Worm (Caenorhabditis elegans) whole organism, L3 larva: ENCODE measurements around the gene acs-11.

ENCODE experiments used
- ZK546.5 ChIP-seq: sonication (generic microtip); optimal IDR thresholded peaks from 2 replicates; lab custom pipeline; 2017; ENCODE audit warnings: missing biosample characterization, missing genetic modification characterization
- ama-1 ChIP-seq: fragments of 150-350 bp; optimal IDR thresholded peaks from 2 replicates; lab custom pipeline; 2018
- ceh-16 ChIP-seq: sonication (generic microtip); optimal IDR thresholded peaks from 2 replicates; lab custom pipeline; 2017; ENCODE audit warnings: missing biosample characterization, missing genetic modification characterization
- ceh-28 ChIP-seq: fragments of 150-350 bp; optimal IDR thresholded peaks from 2 replicates; lab custom pipeline; 2014; ENCODE audit warnings: missing biosample characterization, missing genetic modification reagents, missing genetic modification characterization
- ceh-9 ChIP-seq: sonication (generic microtip); optimal IDR thresholded peaks from 2 replicates; lab custom pipeline; 2018; ENCODE audit warnings: missing biosample characterization, missing genetic modification characterization
- egl-27 ChIP-seq: sonication (generic microtip); optimal IDR thresholded peaks from 4 replicates; lab custom pipeline; 2017; ENCODE audit warnings: missing biosample characterization, missing genetic modification reagents, missing genetic modification characterization
- egl-5 ChIP-seq: fragments of 150-350 bp; optimal IDR thresholded peaks from 2 replicates; lab custom pipeline; 2017; ENCODE audit warnings: missing biosample characterization, missing genetic modification reagents, missing genetic modification characterization, inconsistent platforms
- elt-2 ChIP-seq: sonication (generic microtip); optimal IDR thresholded peaks from 2 replicates; lab custom pipeline; 2016; ENCODE audit warnings: missing genetic modification reagents, mild to moderate bottlenecking, missing genetic modification characterization, missing compliant biosample characterization
- elt-3 ChIP-seq, 3 experiments: fragments of 150-350 bp in 1 of 3; sonication (generic microtip) in 2 of 3; optimal IDR thresholded peaks; 2 replicates in 2 of 3; 4 replicates in 1 of 3; lab custom pipeline; 2014 to 2017; ENCODE audit warnings: missing biosample characterization in 3 of 3, missing genetic modification characterization in 3 of 3
- eor-1 ChIP-seq, 2 experiments: fragments of 150-350 bp; optimal IDR thresholded peaks; 2 replicates each; lab custom pipeline; 2014 to 2018; ENCODE audit warnings: missing biosample characterization in 2 of 2, missing genetic modification characterization in 2 of 2
- fkh-2 ChIP-seq: fragments of 150-350 bp; optimal IDR thresholded peaks from 2 replicates; lab custom pipeline; 2014; ENCODE audit warnings: missing biosample characterization, missing genetic modification reagents, missing genetic modification characterization
- hmg-11 ChIP-seq: sonication (generic microtip); optimal IDR thresholded peaks from 2 replicates; lab custom pipeline; 2016; ENCODE audit warnings: missing genetic modification characterization, missing compliant biosample characterization
- jun-1 ChIP-seq: fragments of 150-350 bp; optimal IDR thresholded peaks from 2 replicates; lab custom pipeline; 2014; ENCODE audit warnings: missing biosample characterization, missing genetic modification reagents, missing genetic modification characterization
- lsy-12 ChIP-seq: sonication (generic microtip); optimal IDR thresholded peaks from 2 replicates; lab custom pipeline; 2016; ENCODE audit warnings: mild to moderate bottlenecking, missing genetic modification characterization, missing compliant biosample characterization
- mdl-1 ChIP-seq: fragments of 150-350 bp; optimal IDR thresholded peaks from 2 replicates; lab custom pipeline; 2014; ENCODE audit warnings: missing biosample characterization, missing genetic modification characterization
- mml-1 ChIP-seq: fragments of 150-350 bp; sonication (generic microtip); optimal IDR thresholded peaks from 3 replicates; lab custom pipeline; 2014; ENCODE audit warnings: missing biosample characterization, missing genetic modification characterization
- nfya-1 ChIP-seq: sonication (generic microtip); optimal IDR thresholded peaks from 2 replicates; lab custom pipeline; 2017; ENCODE audit warnings: missing genetic modification characterization, mild to moderate bottlenecking, missing compliant biosample characterization, antibody characterized with exemption, moderate library complexity; ENCODE audit not compliant: insufficient read depth
- nhr-11 ChIP-seq: fragments of 150-350 bp; optimal IDR thresholded peaks from 2 replicates; lab custom pipeline; 2014; ENCODE audit warnings: missing biosample characterization, missing genetic modification characterization
- nhr-23 ChIP-seq: fragments of 150-350 bp; optimal IDR thresholded peaks from 2 replicates; lab custom pipeline; 2014; ENCODE audit warnings: missing biosample characterization, missing genetic modification reagents, missing genetic modification characterization
- nhr-237 ChIP-seq: fragments of 150-350 bp; optimal IDR thresholded peaks from 2 replicates; lab custom pipeline; 2014; ENCODE audit warnings: missing biosample characterization, missing genetic modification characterization
- nhr-25 ChIP-seq: sonication (generic microtip); optimal IDR thresholded peaks from 2 replicates; lab custom pipeline; 2017; ENCODE audit warnings: missing biosample characterization, missing genetic modification characterization
- nhr-43 ChIP-seq: sonication (generic microtip); optimal IDR thresholded peaks from 2 replicates; lab custom pipeline; 2016; ENCODE audit warnings: mild to moderate bottlenecking, missing genetic modification characterization, missing compliant biosample characterization; ENCODE audit not compliant: poor library complexity, severe bottlenecking
- nhr-67 ChIP-seq: fragments of 150-350 bp; optimal IDR thresholded peaks from 2 replicates; lab custom pipeline; 2014; ENCODE audit warnings: missing biosample characterization, missing genetic modification characterization
- nhr-77 ChIP-seq: fragments of 150-350 bp; optimal IDR thresholded peaks from 2 replicates; lab custom pipeline; 2014; ENCODE audit warnings: missing biosample characterization, missing genetic modification characterization
- sea-2 ChIP-seq: fragments of 150-350 bp; sonication (generic microtip); optimal IDR thresholded peaks from 4 replicates; lab custom pipeline; 2014; ENCODE audit warnings: missing biosample characterization, missing genetic modification reagents, missing genetic modification characterization
- snpc-4 ChIP-seq: fragments of 150-350 bp; optimal IDR thresholded peaks from 2 replicates; lab custom pipeline; 2014; ENCODE audit warnings: missing biosample characterization, missing genetic modification characterization
- tbx-2 ChIP-seq: sonication (generic microtip); optimal IDR thresholded peaks from 2 replicates; lab custom pipeline; 2016; ENCODE audit warnings: mild to moderate bottlenecking, missing genetic modification characterization, missing compliant biosample characterization
- unc-39 ChIP-seq: sonication (generic microtip); optimal IDR thresholded peaks from 4 replicates; lab custom pipeline; 2017; ENCODE audit warnings: missing biosample characterization, missing genetic modification characterization
- unc-62 ChIP-seq: fragments of 150-350 bp; sonication (generic microtip); optimal IDR thresholded peaks from 4 replicates; lab custom pipeline; 2014; ENCODE audit warnings: missing biosample characterization, missing genetic modification reagents, missing genetic modification characterization
- zag-1 ChIP-seq: fragments of 150-350 bp; optimal IDR thresholded peaks from 2 replicates; lab custom pipeline; 2014; ENCODE audit warnings: missing biosample characterization, missing genetic modification characterization
- ztf-4 ChIP-seq: fragments of 150-350 bp; optimal IDR thresholded peaks from 2 replicates; lab custom pipeline; 2014; ENCODE audit warnings: missing biosample characterization, missing genetic modification characterization

acs-11 gene

ce11 chrII:4747063-4747462 is 5.1 kb downstream of the acs-11 start:
- TF ChIP-seq nhr-77 (tag; lab: Kevin White, UChicago) = no peak
- TF ChIP-seq lsy-12 (tag; lab: Kevin White, UChicago) = no peak
- peak; percentile 56 for TF ChIP-seq nhr-25 (tag; lab: Kevin White, UChicago)
- TF ChIP-seq egl-27 (tag; lab: Kevin White, UChicago) = no peak
- TF ChIP-seq mml-1 (tag; lab: Kevin White, UChicago) = peak; percentile 27
- peak; percentile 16 for TF ChIP-seq nhr-43
- peak; percentile 51 for TF ChIP-seq nfya-1 (tag; lab: Kevin White, UChicago)
- TF ChIP-seq, all 47 proteins: peak for 4

DNA sequence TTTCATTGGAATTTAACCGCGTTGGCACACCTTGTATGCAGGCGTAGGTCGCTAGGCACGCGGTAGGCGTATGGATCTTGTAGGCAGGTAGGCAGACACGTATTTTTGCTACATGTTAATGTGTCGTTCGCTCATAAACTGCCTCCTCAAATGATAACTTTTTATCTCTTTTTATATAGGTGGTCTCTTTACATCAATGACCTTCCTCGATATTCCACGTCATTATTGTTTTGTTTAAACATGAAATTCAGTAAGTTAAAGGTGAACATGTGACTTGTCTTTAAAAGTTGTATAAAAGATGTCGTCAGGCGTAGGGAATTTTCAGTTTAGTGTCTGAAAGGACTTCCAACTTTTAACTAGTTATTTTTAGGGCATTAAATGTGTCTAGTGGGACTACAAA is 5.8 kb downstream of the acs-11 start:
- TF ChIP-seq ama-1 (lab: Kevin White, UChicago) (peak; percentile 23), nhr-23 (tag; lab: Kevin White, UChicago) (no peak), nhr-25 (tag; lab: Kevin White, UChicago) (peak; percentile 66), nhr-43 (peak; percentile 12)

DNA sequence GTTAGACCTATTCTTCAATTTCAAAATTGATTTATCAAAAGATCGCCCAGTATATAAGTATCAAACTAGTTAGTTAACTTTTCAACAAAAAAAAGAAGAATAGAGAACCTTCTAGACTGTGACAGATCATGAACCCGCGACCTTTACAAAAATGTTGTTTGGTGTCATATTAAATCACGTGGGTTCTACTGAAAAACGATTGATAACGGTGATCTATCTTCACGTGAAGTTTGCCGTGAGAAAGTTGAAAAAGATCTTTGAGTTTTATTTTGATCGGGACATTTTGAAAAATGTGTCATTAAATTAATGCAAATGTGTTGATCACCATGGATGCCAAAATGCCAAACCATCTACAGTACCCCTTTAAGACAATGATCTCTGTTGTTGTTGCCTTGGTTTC is 6.4 kb downstream of the acs-11 start:
- TF ChIP-seq lsy-12 (tag; lab: Kevin White, UChicago) = peak; percentile 54
- peak; percentile 6 for TF ChIP-seq ztf-4 (tag; lab: Kevin White, UChicago)
- TF ChIP-seq nhr-67 (tag; lab: Kevin White, UChicago) = no peak
- TF ChIP-seq nhr-25 (tag; lab: Kevin White, UChicago) = peak; percentile 68
- no peak for TF ChIP-seq ceh-9 (tag; lab: Kevin White, UChicago)
- peak; percentile 57 for TF ChIP-seq nhr-43

ce11 chrII:4749581-4749980 is 7.6 kb downstream of the acs-11 start, which contains the start of gene F41C3.2:
F41C3.2 (plus strand) TSS chrII:4749968.
- no peak for TF ChIP-seq zag-1 (tag; lab: Kevin White, UChicago)
- peak in 1 of 3 experiments; percentile 2 for TF ChIP-seq elt-3 (tag; optimal IDR thresholded peaks at IDR 0.05; lab: Kevin White, UChicago)
- TF ChIP-seq unc-39 (tag; lab: Kevin White, UChicago) = no peak
- no peak for TF ChIP-seq nhr-67 (tag; lab: Kevin White, UChicago)
- peak; percentile 46 for TF ChIP-seq nhr-25 (tag; lab: Kevin White, UChicago)

- TF ChIP-seq nhr-67 (tag; lab: Kevin White, UChicago) (no peak), eor-1 (tag; optimal IDR thresholded peaks at IDR 0.05; lab: Kevin White, UChicago) (no peak), nfya-1 (tag; lab: Kevin White, UChicago) (no peak), jun-1 (no peak), sea-2 (GFP tag; lab: Kevin White, UChicago) (no peak), mdl-1 (no peak), nhr-25 (tag; lab: Kevin White, UChicago) (no peak), snpc-4 (no peak), nhr-77 (tag; lab: Kevin White, UChicago) (no peak), ztf-4 (tag; lab: Kevin White, UChicago) (no peak), zag-1 (tag; lab: Kevin White, UChicago) (no peak), ZK546.5 (tag; lab: Kevin White, UChicago) (no peak), elt-2 (no peak), nhr-237 (no peak), unc-39 (tag; lab: Kevin White, UChicago) (no peak)
These were observed 10.4 kb downstream of the acs-11 start, which contains the start of gene F41C3.1 for ce11 chrII:4752257-4752728. F41C3.1 (plus strand) TSS chrII:4752307.

- TF ChIP-seq unc-62 (GFP tag; lab: Kevin White, UChicago) (no peak), hmg-11 (tag; lab: Kevin White, UChicago) (no peak), nhr-11 (tag; lab: Kevin White, UChicago) (no peak), tbx-2 (tag; lab: Kevin White, UChicago) (no peak), fkh-2 (tag; lab: Kevin White, UChicago) (no peak), ceh-16 (tag; lab: Kevin White, UChicago) (no peak), egl-5 (tag; lab: Kevin White, UChicago) (no peak), nhr-237 (no peak), ceh-28 (no peak)
These were observed 11.2 kb downstream of the acs-11 start, which contains the start of gene C27D9.1 for ce11 chrII:4753133-4753532. C27D9.1 (plus strand) TSS chrII:4753413.
